Worm (Caenorhabditis elegans) whole organism, L4 larva: ENCODE results near the gene ZC412.5.
A peak's percentile ranks its signal among the peaks of the same experiment; 100 is the strongest.

Source experiments
- F10B5.3 ChIP-seq: sonication (generic microtip); optimal IDR thresholded peaks from 2 replicates; lab custom pipeline; 2016; ENCODE audit warnings: mild to moderate bottlenecking, missing genetic modification characterization, missing compliant biosample characterization
- R02D3.7 ChIP-seq: fragments of 150-350 bp; sonication (generic microtip); optimal IDR thresholded peaks from 3 replicates; lab custom pipeline; 2014; ENCODE audit warnings: missing biosample characterization, missing genetic modification characterization
- ZK546.5 ChIP-seq, 2 experiments: sonication (generic microtip); optimal IDR thresholded peaks; 2 replicates each; lab custom pipeline; 2017; ENCODE audit warnings: missing biosample characterization in 2 of 2, missing genetic modification characterization in 2 of 2
- aha-1 ChIP-seq: fragments of 150-350 bp; peaks from one replicate; lab custom pipeline; 2014; ENCODE audit warnings: missing biosample characterization, missing genetic modification characterization
- attf-4 ChIP-seq: sonication (generic microtip); optimal IDR thresholded peaks from 3 replicates; lab custom pipeline; 2017; ENCODE audit warnings: missing biosample characterization, missing genetic modification characterization
- ceh-32 ChIP-seq: sonication (generic microtip); optimal IDR thresholded peaks from 2 replicates; lab custom pipeline; 2016; ENCODE audit warnings: mild to moderate bottlenecking, missing genetic modification characterization, missing compliant biosample characterization; ENCODE audit not compliant: poor library complexity
- cey-2 ChIP-seq: sonication (generic microtip); optimal IDR thresholded peaks from 3 replicates; lab custom pipeline; 2017; ENCODE audit warnings: missing genetic modification characterization, mild to moderate bottlenecking, missing compliant biosample characterization, antibody characterized with exemption, borderline replicate concordance; ENCODE audit not compliant: insufficient read depth
- ctbp-1 ChIP-seq: fragments of 200-800 bp; sonication (Bioruptor generic); IDR thresholded peaks from 2 replicates; pipeline ENCODE4 v1.3.6; 2022; ENCODE audit warnings: missing genetic modification reagents, missing genetic modification characterization, missing compliant biosample characterization
- daf-16 ChIP-seq, 3 experiments: sonication (generic microtip); optimal IDR thresholded peaks; 2 replicates each; lab custom pipeline; 2016 to 2017; ENCODE audit warnings: missing genetic modification characterization in 3 of 3, missing genetic modification reagents in 3 of 3, mild to moderate bottlenecking in 2 of 3, missing compliant biosample characterization in 2 of 3, missing biosample characterization in 1 of 3, moderate library complexity in 1 of 3
- daf-8 ChIP-seq: fragments of 200-800 bp; sonication (Bioruptor generic); IDR thresholded peaks from 2 replicates; pipeline ENCODE4 v1.3.6; 2022; ENCODE audit warnings: missing genetic modification characterization, missing compliant biosample characterization
- dmd-6 ChIP-seq: fragments of 200-800 bp; sonication (Bioruptor generic); IDR thresholded peaks from 2 replicates; pipeline ENCODE4 v1.3.6; 2022; ENCODE audit warnings: missing genetic modification reagents, missing genetic modification characterization, missing compliant biosample characterization
- dve-1 ChIP-seq: sonication (generic microtip); optimal IDR thresholded peaks from 2 replicates; lab custom pipeline; 2017; ENCODE audit warnings: antibody characterized with exemption, mild to moderate bottlenecking, missing genetic modification characterization, missing compliant biosample characterization; ENCODE audit not compliant: insufficient read depth
- egl-27 ChIP-seq: sonication (generic microtip); optimal IDR thresholded peaks from 3 replicates; lab custom pipeline; 2017; ENCODE audit warnings: missing biosample characterization, missing genetic modification reagents, missing genetic modification characterization
- egl-43 ChIP-seq: fragments of 200-800 bp; sonication (Bioruptor generic); IDR thresholded peaks from 2 replicates; pipeline ENCODE4 v1.3.6; 2022; ENCODE audit warnings: missing genetic modification reagents, missing genetic modification characterization, missing compliant biosample characterization
- hif-1 ChIP-seq, 2 experiments: sonication (generic microtip); optimal IDR thresholded peaks; 2 replicates each; lab custom pipeline; 2016 to 2017; ENCODE audit warnings: missing compliant biosample characterization in 2 of 2, missing genetic modification characterization in 2 of 2, missing genetic modification reagents in 2 of 2, missing genotype in 2 of 2, mild to moderate bottlenecking in 1 of 2
- hlh-11 ChIP-seq: fragments of 200-800 bp; sonication (Bioruptor generic); optimal IDR thresholded peaks from 2 replicates; lab custom pipeline; 2018; ENCODE audit warnings: mild to moderate bottlenecking, missing genetic modification characterization, missing compliant biosample characterization
- hlh-30 ChIP-seq: sonication (generic microtip); optimal IDR thresholded peaks from 2 replicates; lab custom pipeline; 2017; ENCODE audit warnings: antibody characterized with exemption, mild to moderate bottlenecking, missing genetic modification characterization, missing compliant biosample characterization; ENCODE audit not compliant: insufficient read depth
- hmg-1.1 ChIP-seq: fragments of 200-800 bp; sonication (Bioruptor generic); IDR thresholded peaks from 2 replicates; pipeline ENCODE4 v1.3.6; 2022; ENCODE audit warnings: missing genetic modification reagents, missing genetic modification characterization, missing compliant biosample characterization
- lin-1 ChIP-seq: fragments of 200-800 bp; sonication (Bioruptor generic); IDR thresholded peaks from 2 replicates; pipeline ENCODE4 v1.3.6; 2022; ENCODE audit warnings: missing genetic modification reagents, missing genetic modification characterization, missing compliant biosample characterization
- lin-29 ChIP-seq: fragments of 200-800 bp; sonication (Bioruptor generic); IDR thresholded peaks from 2 replicates; pipeline ENCODE4 v1.3.6; 2022; ENCODE audit warnings: missing genetic modification reagents, missing genetic modification characterization, missing compliant biosample characterization
- lin-38 ChIP-seq: fragments of 200-800 bp; sonication (Bioruptor generic); IDR thresholded peaks from 2 replicates; pipeline ENCODE4 v1.3.6; 2022; ENCODE audit warnings: missing genetic modification reagents, missing genetic modification characterization, missing compliant biosample characterization
- lsy-2 ChIP-seq, 2 experiments: fragments of 150-350 bp in 1 of 2; sonication (generic microtip) in 1 of 2; optimal IDR thresholded peaks; 2 replicates each; lab custom pipeline; 2014 to 2017; ENCODE audit warnings: missing biosample characterization in 2 of 2, missing genetic modification characterization in 2 of 2
- madf-9 ChIP-seq: fragments of 200-800 bp; sonication (Bioruptor generic); conservative IDR thresholded peaks from 2 replicates; pipeline ENCODE4 v1.3.6; 2022; ENCODE audit warnings: missing genetic modification reagents, missing genetic modification characterization, missing compliant biosample characterization
- mdl-1 ChIP-seq, 2 experiments: fragments of 150-350 bp in 1 of 2; sonication (generic microtip) in 1 of 2; optimal IDR thresholded peaks; 2 replicates each; lab custom pipeline; 2014 to 2017; ENCODE audit warnings: missing biosample characterization in 2 of 2, missing genetic modification characterization in 2 of 2
- mdt-29 ChIP-seq: fragments of 200-800 bp; sonication (Bioruptor generic); IDR thresholded peaks from 2 replicates; pipeline ENCODE4 v1.3.6; 2022; ENCODE audit warnings: missing genetic modification reagents, missing genetic modification characterization, missing compliant biosample characterization
- mep-1 ChIP-seq: fragments of 150-350 bp; sonication (generic microtip); optimal IDR thresholded peaks from 3 replicates; lab custom pipeline; 2014; ENCODE audit warnings: missing biosample characterization, missing genetic modification characterization
- mes-2 ChIP-seq: sonication (generic microtip); optimal IDR thresholded peaks from 2 replicates; lab custom pipeline; 2016; ENCODE audit warnings: missing genotype, mild to moderate bottlenecking, missing genetic modification characterization, missing compliant biosample characterization; ENCODE audit not compliant: poor library complexity, severe bottlenecking
- mxl-3 ChIP-seq: fragments of 200-800 bp; sonication (Bioruptor generic); optimal IDR thresholded peaks from 2 replicates; lab custom pipeline; 2018; ENCODE audit warnings: mild to moderate bottlenecking, missing genetic modification characterization, missing compliant biosample characterization
- nhr-102 ChIP-seq: sonication (generic microtip); optimal IDR thresholded peaks from 2 replicates; lab custom pipeline; 2016; ENCODE audit warnings: mild to moderate bottlenecking, missing genetic modification characterization, moderate library complexity, missing compliant biosample characterization
- nhr-11 ChIP-seq: fragments of 150-350 bp; optimal IDR thresholded peaks from 2 replicates; lab custom pipeline; 2014; ENCODE audit warnings: missing biosample characterization, missing genetic modification characterization
- nhr-28 ChIP-seq: fragments of 150-350 bp; optimal IDR thresholded peaks from 2 replicates; lab custom pipeline; 2014; ENCODE audit warnings: missing biosample characterization, missing genetic modification characterization
- nhr-41 ChIP-seq: fragments of 200-800 bp; sonication (Bioruptor generic); IDR thresholded peaks from 2 replicates; pipeline ENCODE4 v1.3.6; 2022; ENCODE audit warnings: missing genetic modification reagents, missing genetic modification characterization, missing compliant biosample characterization
- nhr-48 ChIP-seq: sonication (generic microtip); optimal IDR thresholded peaks from 2 replicates; lab custom pipeline; 2016; ENCODE audit warnings: mild to moderate bottlenecking, missing genetic modification characterization, missing compliant biosample characterization
- nhr-76 ChIP-seq: fragments of 150-350 bp; optimal IDR thresholded peaks from 2 replicates; lab custom pipeline; 2014; ENCODE audit warnings: missing biosample characterization, missing genetic modification characterization
- nhr-77 ChIP-seq: fragments of 150-350 bp; optimal IDR thresholded peaks from 2 replicates; lab custom pipeline; 2014; ENCODE audit warnings: missing biosample characterization, missing genetic modification characterization
- php-3 ChIP-seq: fragments of 200-800 bp; sonication (Bioruptor generic); IDR thresholded peaks from 2 replicates; pipeline ENCODE4 v1.3.6; 2022; ENCODE audit warnings: missing genetic modification reagents, missing genetic modification characterization, missing compliant biosample characterization
- pqm-1 ChIP-seq: sonication (generic microtip); optimal IDR thresholded peaks from 2 replicates; lab custom pipeline; 2017; ENCODE audit warnings: missing biosample characterization, missing genetic modification characterization
- rbr-2 ChIP-seq: sonication (generic microtip); optimal IDR thresholded peaks from 2 replicates; lab custom pipeline; 2016; ENCODE audit warnings: missing genotype, missing genetic modification characterization, missing compliant biosample characterization
- snpc-4 ChIP-seq: fragments of 150-350 bp; optimal IDR thresholded peaks from 2 replicates; lab custom pipeline; 2014; ENCODE audit warnings: missing biosample characterization, missing genetic modification characterization
- unc-62 ChIP-seq, 3 experiments: fragments of 150-350 bp in 1 of 3; sonication (generic microtip); optimal IDR thresholded peaks in 2 of 3; peaks in 1 of 3; 1 replicate in 1 of 3; 2 replicates in 2 of 3; lab custom pipeline; 2014 to 2017; ENCODE audit warnings: missing biosample characterization in 3 of 3, missing genetic modification characterization in 3 of 3, missing genetic modification reagents in 3 of 3, missing genotype in 1 of 3
- zag-1 ChIP-seq: fragments of 150-350 bp; optimal IDR thresholded peaks from 2 replicates; lab custom pipeline; 2014; ENCODE audit warnings: missing biosample characterization, missing genetic modification characterization
- zip-11 ChIP-seq: fragments of 200-800 bp; sonication (Bioruptor generic); IDR thresholded peaks from 2 replicates; pipeline ENCODE4 v1.3.6; 2022; ENCODE audit warnings: missing genetic modification characterization, missing compliant biosample characterization
- ztf-7 ChIP-seq: fragments of 150-350 bp; optimal IDR thresholded peaks from 2 replicates; lab custom pipeline; 2014; ENCODE audit warnings: missing biosample characterization, missing genetic modification characterization

The ZC412.5 gene

DNA sequence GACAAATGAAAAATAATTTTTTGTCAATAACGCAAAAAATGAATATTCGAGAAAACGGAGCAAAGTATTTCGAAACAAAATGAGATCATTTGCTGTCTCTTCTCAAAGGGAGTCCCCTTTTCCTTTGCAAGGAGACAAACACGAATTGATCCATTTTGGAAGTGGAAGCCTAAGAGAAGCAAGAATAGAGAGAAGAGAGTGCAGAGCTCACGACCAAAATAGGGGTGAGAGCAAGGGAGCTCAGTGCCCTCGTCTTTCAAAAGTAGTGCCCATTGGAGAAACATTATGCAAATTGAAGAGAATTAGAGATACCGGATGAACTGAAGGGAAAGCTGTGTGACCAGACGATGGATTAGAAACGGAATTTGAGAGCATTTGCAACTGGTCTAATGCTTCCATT, 24.1 kb downstream of the ZC412.5 start (continued):
- TF ChIP-seq rbr-2 (tag; lab: Kevin White, UChicago) = peak; percentile 9
- TF ChIP-seq egl-43 (GFP tag; lab: Robert Waterston, UW) = 0 out of 2 replicates have a peak, but pooled peaks have one; percentile 21
- TF ChIP-seq madf-9 (GFP tag; lab: Robert Waterston, UW) = no peak
- TF ChIP-seq mep-1 (tag; lab: Kevin White, UChicago) = peak; percentile 17
- TF ChIP-seq zip-11 (GFP tag; lab: Robert Waterston, UW) = no peak
- TF ChIP-seq nhr-102 = no peak
- TF ChIP-seq ZK546.5 (tag; optimal IDR thresholded peaks at IDR 0.05; lab: Kevin White, UChicago) = no peak
- TF ChIP-seq hmg-1.1 (GFP tag; lab: Robert Waterston, UW) = peak; percentile 63
- TF ChIP-seq F10B5.3 (tag; lab: Kevin White, UChicago) = no peak

DNA sequence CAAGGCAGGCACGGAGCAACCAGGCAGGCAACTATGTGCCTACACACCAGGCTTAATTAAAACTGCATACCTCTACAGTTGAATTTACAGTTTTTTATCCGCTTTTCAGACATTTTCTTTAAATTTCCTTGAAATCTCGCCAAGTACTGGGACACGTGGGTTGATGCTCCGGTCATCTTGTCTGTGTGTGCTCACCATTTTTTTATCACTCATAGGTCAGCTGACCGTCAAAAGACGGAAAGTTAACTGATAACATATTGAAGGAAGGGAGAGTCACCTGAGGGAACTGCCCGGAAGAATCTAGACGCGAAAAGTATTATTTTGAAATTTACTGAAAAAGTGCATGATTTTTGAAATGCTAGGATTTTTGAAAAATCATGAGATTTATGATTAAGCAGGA, 24.7 kb downstream of the ZC412.5 start:
- peak; percentile 44 for TF ChIP-seq nhr-48
- TF ChIP-seq aha-1 = peak; percentile 48
- peak; percentile 88 for TF ChIP-seq dve-1
- TF ChIP-seq mdl-1 (tag; optimal IDR thresholded peaks at IDR 0.05; lab: Kevin White, UChicago) = peak in 1 of 2 experiments; percentile 84
- TF ChIP-seq lin-38 = 0 out of 2 replicates have a peak, but pooled peaks have one; percentile 12
- peak; percentile 51; the same call in 1 of the 2 replicates for TF ChIP-seq php-3 (GFP tag; lab: Robert Waterston, UW)
- TF ChIP-seq mep-1 (tag; lab: Kevin White, UChicago) = peak; percentile 2
- TF ChIP-seq R02D3.7 = no peak
- TF ChIP-seq nhr-77 (tag; lab: Kevin White, UChicago) = peak; percentile 59
- TF ChIP-seq snpc-4 (tag; lab: Kevin White, UChicago) = no peak
- peak in 1 of 2 experiments; percentile 34 for TF ChIP-seq daf-16 (GFP tag; optimal IDR thresholded peaks at IDR 0.05; lab: Kevin White, UChicago)
- peak; percentile 52 for TF ChIP-seq daf-16 (tag; optimal IDR thresholded peaks at IDR 0.05; lab: Kevin White, UChicago)
- TF ChIP-seq nhr-76 (tag; lab: Kevin White, UChicago) = no peak
- 0 out of 2 replicates have a peak, but pooled peaks have one; percentile 39 for TF ChIP-seq ctbp-1 (GFP tag; lab: Robert Waterston, UW)
- TF ChIP-seq lin-29 (GFP tag; lab: Robert Waterston, UW) = no peak
- TF ChIP-seq egl-27 (tag; lab: Kevin White, UChicago) = no peak
- peak; percentile 77 for TF ChIP-seq lin-1 (GFP tag; lab: Robert Waterston, UW)
- TF ChIP-seq hlh-11 (tag; lab: Kevin White, UChicago) = peak; percentile 90
- no peak for TF ChIP-seq zag-1 (tag; lab: Kevin White, UChicago)
- peak; percentile 94 for TF ChIP-seq mdt-29 (GFP tag; lab: Robert Waterston, UW)
- TF ChIP-seq attf-4 = no peak
- TF ChIP-seq hlh-30 (tag; lab: Kevin White, UChicago) = peak; percentile 91
- TF ChIP-seq nhr-102 = peak; percentile 21
- peak in 1 of 2 experiments; percentile 54 for TF ChIP-seq hif-1 (tag; optimal IDR thresholded peaks at IDR 0.05; lab: Kevin White, UChicago)
- peak in 1 of 2 experiments; percentile 96 for TF ChIP-seq unc-62 (GFP tag; optimal IDR thresholded peaks at IDR 0.05 in 1 of 2; lab: Kevin White, UChicago)
- no peak for TF ChIP-seq unc-62 (tag; optimal IDR thresholded peaks at IDR 0.05; lab: Kevin White, UChicago)
- TF ChIP-seq ZK546.5 (tag; optimal IDR thresholded peaks at IDR 0.05; lab: Kevin White, UChicago) = no peak
- TF ChIP-seq F10B5.3 (tag; lab: Kevin White, UChicago) = no peak
- TF ChIP-seq mxl-3 (GFP tag; lab: Kevin White, UChicago) = peak; percentile 81
- TF ChIP-seq daf-8 = no peak
- peak; percentile 49 for TF ChIP-seq nhr-11 (tag; lab: Kevin White, UChicago)
- TF ChIP-seq nhr-28 (tag; lab: Kevin White, UChicago) = peak; percentile 61
- peak; percentile 87 for TF ChIP-seq dmd-6 (GFP tag; lab: Robert Waterston, UW)
- no peak for TF ChIP-seq nhr-41
- TF ChIP-seq cey-2 (tag; lab: Kevin White, UChicago) = no peak
- TF ChIP-seq lsy-2 (tag; optimal IDR thresholded peaks at IDR 0.05; lab: Kevin White, UChicago) = peak in 1 of 2 experiments; percentile 5
- TF ChIP-seq ceh-32 (tag; lab: Kevin White, UChicago) = no peak
- TF ChIP-seq ztf-7 (tag; lab: Kevin White, UChicago) = no peak
- TF ChIP-seq pqm-1 (tag; lab: Kevin White, UChicago) = peak; percentile 31
- peak; percentile 56 for TF ChIP-seq mes-2 (tag; lab: Kevin White, UChicago)
